Worm (Caenorhabditis elegans) whole organism, L1 larva: ENCODE results near the gene gpd-4.

Experiments used
- C16A3.4 ChIP-seq: fragments of 150-350 bp; optimal IDR thresholded peaks from 2 replicates; lab custom pipeline; 2014; ENCODE audit warnings: missing biosample characterization, missing genetic modification characterization
- C34B4.2 ChIP-seq: sonication (generic microtip); optimal IDR thresholded peaks from 2 replicates; lab custom pipeline; 2017; ENCODE audit warnings: mild to moderate bottlenecking, missing genetic modification characterization, missing compliant biosample characterization
- F16B12.6 ChIP-seq: fragments of 150-350 bp; optimal IDR thresholded peaks from 2 replicates; lab custom pipeline; 2014; ENCODE audit warnings: missing biosample characterization, missing genetic modification characterization
- Y116A8C.19 ChIP-seq: sonication (generic microtip); optimal IDR thresholded peaks from 2 replicates; lab custom pipeline; 2016; ENCODE audit warnings: missing compliant biosample characterization, missing genetic modification characterization, borderline replicate concordance
- alr-1 ChIP-seq: fragments of 200-800 bp; sonication (Bioruptor generic); optimal IDR thresholded peaks from 2 replicates; lab custom pipeline; 2018; ENCODE audit warnings: borderline replicate concordance, mild to moderate bottlenecking, missing genetic modification characterization, missing compliant biosample characterization
- blmp-1 ChIP-seq: fragments of 150-350 bp; optimal IDR thresholded peaks from 2 replicates; lab custom pipeline; 2014; ENCODE audit warnings: missing biosample characterization, missing genetic modification characterization
- ceh-8 ChIP-seq: fragments of 200-800 bp; sonication (Bioruptor generic); optimal IDR thresholded peaks from 2 replicates; lab custom pipeline; 2018; ENCODE audit warnings: mild to moderate bottlenecking, missing genetic modification characterization, moderate library complexity, missing compliant biosample characterization
- ceh-82 ChIP-seq, 3 experiments: fragments of 150-350 bp in 1 of 3; sonication (generic microtip) in 2 of 3; optimal IDR thresholded peaks; 2 replicates each; lab custom pipeline; 2014 to 2017; ENCODE audit warnings: missing biosample characterization in 3 of 3, missing genetic modification characterization in 3 of 3
- ceh-90 ChIP-seq: sonication (generic microtip); optimal IDR thresholded peaks from 2 replicates; lab custom pipeline; 2016; ENCODE audit warnings: missing genetic modification characterization, missing compliant biosample characterization
- ces-1 ChIP-seq: fragments of 150-350 bp; optimal IDR thresholded peaks from 2 replicates; lab custom pipeline; 2014; ENCODE audit warnings: missing biosample characterization, missing genetic modification reagents, missing genetic modification characterization
- dpl-1 ChIP-seq, 3 experiments: fragments of 150-350 bp in 2 of 3; sonication (generic microtip) in 1 of 3; optimal IDR thresholded peaks; 2 replicates each; lab custom pipeline; 2014 to 2017; ENCODE audit warnings: missing biosample characterization in 3 of 3, missing genetic modification characterization in 3 of 3, missing genetic modification reagents in 3 of 3
- dsc-1 ChIP-seq: sonication (generic microtip); optimal IDR thresholded peaks from 2 replicates; lab custom pipeline; 2016; ENCODE audit warnings: mild to moderate bottlenecking, missing genetic modification characterization, missing compliant biosample characterization
- efl-1 ChIP-seq, 4 experiments: fragments of 150-350 bp; optimal IDR thresholded peaks in 3 of 4; peaks in 1 of 4; 1 replicate in 1 of 4; 2 replicates in 3 of 4; lab custom pipeline; 2014; ENCODE audit warnings: missing biosample characterization in 2 of 4, missing genetic modification characterization in 2 of 4, missing genetic modification reagents in 2 of 4
- egl-13 ChIP-seq: sonication (generic microtip); optimal IDR thresholded peaks from 2 replicates; lab custom pipeline; 2016; ENCODE audit warnings: missing genotype, missing genetic modification reagents, missing genetic modification characterization, missing compliant biosample characterization
- elt-3 ChIP-seq, 6 experiments: fragments of 150-350 bp in 1 of 6; sonication (generic microtip); optimal IDR thresholded peaks; 2 replicates each; lab custom pipeline; 2017 to 2018; ENCODE audit warnings: missing biosample characterization in 6 of 6, missing genetic modification characterization in 6 of 6, inconsistent platforms in 1 of 6
- ets-5 ChIP-seq: fragments of 200-800 bp; sonication (Bioruptor generic); IDR thresholded peaks from 2 replicates; pipeline ENCODE4 v1.3.6; 2022; ENCODE audit warnings: missing genetic modification characterization, missing compliant biosample characterization
- fkh-10 ChIP-seq: sonication (generic microtip); optimal IDR thresholded peaks from 2 replicates; lab custom pipeline; 2017; ENCODE audit warnings: missing biosample characterization, missing genetic modification reagents, missing genetic modification characterization
- fos-1 ChIP-seq: fragments of 150-350 bp; optimal IDR thresholded peaks from 2 replicates; lab custom pipeline; 2014; ENCODE audit warnings: missing biosample characterization, missing genetic modification characterization
- grh-1 ChIP-seq: fragments of 200-800 bp; sonication (Bioruptor generic); IDR thresholded peaks from 2 replicates; pipeline ENCODE4 v1.3.6; 2022; ENCODE audit warnings: missing genetic modification reagents, missing genetic modification characterization, missing compliant biosample characterization
- hlh-17 ChIP-seq: fragments of 200-800 bp; sonication (Bioruptor generic); optimal IDR thresholded peaks from 2 replicates; lab custom pipeline; 2018; ENCODE audit warnings: missing genetic modification characterization, mild to moderate bottlenecking, missing compliant biosample characterization, moderate library complexity, borderline replicate concordance
- hlh-4 ChIP-seq: sonication (generic microtip); optimal IDR thresholded peaks from 2 replicates; lab custom pipeline; 2016; ENCODE audit warnings: mild to moderate bottlenecking, missing genetic modification characterization, missing compliant biosample characterization
- hpl-2 ChIP-seq: fragments of 150-350 bp; optimal IDR thresholded peaks from 2 replicates; lab custom pipeline; 2014; ENCODE audit warnings: missing biosample characterization, missing genetic modification reagents, missing genetic modification characterization
- irx-1 ChIP-seq: sonication (generic microtip); optimal IDR thresholded peaks from 2 replicates; lab custom pipeline; 2016; ENCODE audit warnings: missing genetic modification characterization, missing compliant biosample characterization
- isw-1 ChIP-seq: fragments of 200-800 bp; sonication (Bioruptor generic); IDR thresholded peaks from 2 replicates; pipeline ENCODE4 v1.3.6; 2022; ENCODE audit warnings: missing genetic modification characterization, missing compliant biosample characterization
- lin-13 ChIP-seq: fragments of 150-350 bp; optimal IDR thresholded peaks from 2 replicates; lab custom pipeline; 2014; ENCODE audit warnings: missing biosample characterization, missing genetic modification reagents, missing genetic modification characterization
- lin-15B ChIP-seq: fragments of 150-350 bp; sonication (generic microtip); optimal IDR thresholded peaks from 3 replicates; lab custom pipeline; 2014; ENCODE audit warnings: missing biosample characterization, missing genetic modification characterization
- lin-35 ChIP-seq, 2 experiments: fragments of 150-350 bp; optimal IDR thresholded peaks; 2 replicates each; lab custom pipeline; 2014; ENCODE audit warnings: missing biosample characterization in 2 of 2, missing genetic modification characterization in 2 of 2, missing genetic modification reagents in 2 of 2
- lin-39 ChIP-seq: fragments of 150-350 bp; optimal IDR thresholded peaks from 2 replicates; lab custom pipeline; 2014; ENCODE audit warnings: missing biosample characterization, missing genetic modification reagents, missing genetic modification characterization
- lir-3 ChIP-seq: sonication (generic microtip); optimal IDR thresholded peaks from 2 replicates; lab custom pipeline; 2016; ENCODE audit warnings: mild to moderate bottlenecking, missing genetic modification characterization, moderate library complexity, missing compliant biosample characterization; ENCODE audit not compliant: poor library complexity
- lsy-2 ChIP-seq, 2 experiments: fragments of 150-350 bp; optimal IDR thresholded peaks; 2 replicates each; lab custom pipeline; 2014; ENCODE audit warnings: missing biosample characterization in 2 of 2, missing genetic modification characterization in 2 of 2
- mep-1 ChIP-seq: fragments of 150-350 bp; optimal IDR thresholded peaks from 2 replicates; lab custom pipeline; 2014; ENCODE audit warnings: missing biosample characterization, missing genetic modification characterization
- nhr-12 ChIP-seq: sonication (generic microtip); optimal IDR thresholded peaks from 2 replicates; lab custom pipeline; 2017; ENCODE audit warnings: missing biosample characterization, missing genetic modification characterization
- nhr-237 ChIP-seq: fragments of 150-350 bp; optimal IDR thresholded peaks from 2 replicates; lab custom pipeline; 2014; ENCODE audit warnings: missing biosample characterization, missing genetic modification characterization
- nhr-47 ChIP-seq: sonication (generic microtip); optimal IDR thresholded peaks from 2 replicates; lab custom pipeline; 2016; ENCODE audit warnings: mild to moderate bottlenecking, missing genetic modification characterization, moderate library complexity, missing compliant biosample characterization
- nhr-76 ChIP-seq: sonication (generic microtip); optimal IDR thresholded peaks from 2 replicates; lab custom pipeline; 2017; ENCODE audit warnings: missing biosample characterization, missing genetic modification characterization
- nhr-77 ChIP-seq: fragments of 150-350 bp; optimal IDR thresholded peaks from 2 replicates; lab custom pipeline; 2014; ENCODE audit warnings: missing biosample characterization, missing genetic modification characterization
- nhr-85 ChIP-seq: sonication (generic microtip); peaks from one replicate; lab custom pipeline; 2016; ENCODE audit warnings: missing genetic modification characterization, inconsistent platforms, missing compliant biosample characterization
- pag-3 ChIP-seq: sonication (generic microtip); optimal IDR thresholded peaks from 2 replicates; lab custom pipeline; 2017; ENCODE audit warnings: missing genetic modification characterization, mild to moderate bottlenecking, missing compliant biosample characterization, antibody characterized with exemption, borderline replicate concordance; ENCODE audit not compliant: insufficient read depth
- sox-4 ChIP-seq: sonication (generic microtip); optimal IDR thresholded peaks from 2 replicates; lab custom pipeline; 2016; ENCODE audit warnings: missing genetic modification characterization, missing compliant biosample characterization
- sptf-1 ChIP-seq: fragments of 150-350 bp; optimal IDR thresholded peaks from 2 replicates; lab custom pipeline; 2014; ENCODE audit warnings: missing biosample characterization, missing genetic modification characterization
- sup-37 ChIP-seq: fragments of 200-800 bp; sonication (Bioruptor generic); optimal IDR thresholded peaks from 2 replicates; lab custom pipeline; 2018; ENCODE audit warnings: mild to moderate bottlenecking, missing genetic modification characterization, missing compliant biosample characterization
- swsn-7 ChIP-seq: sonication (generic microtip); optimal IDR thresholded peaks from 2 replicates; lab custom pipeline; 2016; ENCODE audit warnings: missing genetic modification characterization, missing compliant biosample characterization
- unc-130 ChIP-seq: fragments of 150-350 bp; optimal IDR thresholded peaks from 2 replicates; lab custom pipeline; 2017; ENCODE audit warnings: missing biosample characterization, missing genetic modification characterization, inconsistent platforms
- unc-62 ChIP-seq: fragments of 150-350 bp; optimal IDR thresholded peaks from 2 replicates; lab custom pipeline; 2014; ENCODE audit warnings: missing biosample characterization, missing genetic modification reagents, missing genetic modification characterization
- unc-86 ChIP-seq: sonication (generic microtip); optimal IDR thresholded peaks from 2 replicates; lab custom pipeline; 2016; ENCODE audit warnings: missing genetic modification characterization, missing compliant biosample characterization
- zag-1 ChIP-seq: fragments of 150-350 bp; optimal IDR thresholded peaks from 2 replicates; lab custom pipeline; 2014; ENCODE audit warnings: missing biosample characterization, missing genetic modification characterization
- ztf-11 ChIP-seq, 2 experiments: sonication (generic microtip); optimal IDR thresholded peaks; 2 replicates each; lab custom pipeline; 2016 to 2017; ENCODE audit warnings: missing genetic modification characterization in 2 of 2, missing biosample characterization in 1 of 2, missing compliant biosample characterization in 1 of 2
- ztf-4 ChIP-seq: fragments of 150-350 bp; optimal IDR thresholded peaks from 2 replicates; lab custom pipeline; 2014; ENCODE audit warnings: missing biosample characterization, missing genetic modification characterization

gpd-4 gene

ce11 chrII:10194605-10195004 lies 23.5 kb downstream of the gpd-4 start, which contains the start of gene srb-6:
TSS of gene srb-6 (plus strand) at chrII:10194905.
- TF ChIP-seq Y116A8C.19 = no peak
- TF ChIP-seq dpl-1 (GFP tag; optimal IDR thresholded peaks at IDR 0.05; lab: Kevin White, UChicago) = no peak
- TF ChIP-seq fos-1 (tag; lab: Kevin White, UChicago) = no peak
- no peak for TF ChIP-seq sup-37 (GFP tag; lab: Kevin White, UChicago)
- TF ChIP-seq hpl-2 (GFP tag; lab: Kevin White, UChicago) = no peak
- TF ChIP-seq dsc-1 (tag; lab: Kevin White, UChicago) = no peak
- TF ChIP-seq nhr-77 (tag; lab: Kevin White, UChicago) = no peak

- TF ChIP-seq unc-130 (tag; lab: Kevin White, UChicago) = no peak
- no peak for TF ChIP-seq alr-1
- TF ChIP-seq grh-1 (GFP tag; lab: Robert Waterston, UW) = no peak
- TF ChIP-seq nhr-85 (tag; lab: Kevin White, UChicago) = peak; percentile 49
- peak; percentile 32 for TF ChIP-seq ces-1 (GFP tag; lab: Kevin White, UChicago)
- no peak for TF ChIP-seq ceh-90 (tag; lab: Kevin White, UChicago)
- no peak for TF ChIP-seq mep-1 (tag; lab: Kevin White, UChicago)
- TF ChIP-seq nhr-12 (tag; lab: Kevin White, UChicago) = no peak
- TF ChIP-seq ets-5 (GFP tag; lab: Robert Waterston, UW) = no peak
- TF ChIP-seq C34B4.2 (tag; lab: Kevin White, UChicago) = no peak
- TF ChIP-seq lir-3 = peak; percentile 37
- TF ChIP-seq hlh-4 (tag; lab: Kevin White, UChicago) = no peak
- TF ChIP-seq efl-1 (optimal IDR thresholded peaks at IDR 0.05; lab: Kevin White, UChicago) = peak; percentile 83 to 94
- TF ChIP-seq efl-1 (GFP tag; optimal IDR thresholded peaks at IDR 0.05 in 1 of 2; lab: Kevin White, UChicago) = peak; percentile 80 to 97
- peak; percentile 75 for TF ChIP-seq fkh-10 (GFP tag; lab: Kevin White, UChicago)
- no peak for TF ChIP-seq F16B12.6 (tag; lab: Kevin White, UChicago)
- no peak for TF ChIP-seq sox-4
- peak in 1 of 3 experiments; percentile 66 for TF ChIP-seq ceh-82 (tag; optimal IDR thresholded peaks at IDR 0.05; lab: Kevin White, UChicago)
- TF ChIP-seq unc-62 (GFP tag; lab: Kevin White, UChicago) = no peak
- peak; percentile 67 for TF ChIP-seq C16A3.4
- no peak for TF ChIP-seq pag-3 (tag; lab: Kevin White, UChicago)
- TF ChIP-seq unc-86 (tag; lab: Kevin White, UChicago) = no peak
- TF ChIP-seq lsy-2 (tag; optimal IDR thresholded peaks at IDR 0.05; lab: Kevin White, UChicago) = peak; percentile 44 to 86
- TF ChIP-seq hpl-2 (GFP tag; lab: Kevin White, UChicago) = no peak
- no peak for TF ChIP-seq nhr-47 (tag; lab: Kevin White, UChicago)
- TF ChIP-seq sptf-1 (tag; lab: Kevin White, UChicago) = no peak
- TF ChIP-seq fos-1 (tag; lab: Kevin White, UChicago) = no peak
- TF ChIP-seq Y116A8C.19 = no peak
- no peak for TF ChIP-seq sup-37 (GFP tag; lab: Kevin White, UChicago)
- no peak for TF ChIP-seq irx-1 (tag; lab: Kevin White, UChicago)
- no peak for TF ChIP-seq zag-1
- no peak for TF ChIP-seq ztf-11 (tag; optimal IDR thresholded peaks at IDR 0.05; lab: Kevin White, UChicago)
- TF ChIP-seq lin-35 (GFP tag; optimal IDR thresholded peaks at IDR 0.05; lab: Kevin White, UChicago) = peak; percentile 77 to 92
- TF ChIP-seq ceh-8 (GFP tag; lab: Kevin White, UChicago) = no peak
- peak; percentile 20 for TF ChIP-seq swsn-7 (tag; lab: Kevin White, UChicago)
- TF ChIP-seq ztf-4 (tag; lab: Kevin White, UChicago) = no peak
- no peak for TF ChIP-seq isw-1 (GFP tag; lab: Robert Waterston, UW)
- TF ChIP-seq elt-3 (tag; optimal IDR thresholded peaks at IDR 0.05; lab: Kevin White, UChicago) = peak in 1 of 6 experiments; percentile 43
- TF ChIP-seq nhr-237 (tag; lab: Kevin White, UChicago) = no peak
- TF ChIP-seq hlh-17 (GFP tag; lab: Kevin White, UChicago) = no peak
- TF ChIP-seq blmp-1 (tag; lab: Kevin White, UChicago) = peak; percentile 51
- TF ChIP-seq lin-39 (tag; lab: Kevin White, UChicago) = no peak
- TF ChIP-seq lin-15B (tag; lab: Kevin White, UChicago) = peak; percentile 75
- no peak for TF ChIP-seq egl-13 (tag; lab: Kevin White, UChicago)
- no peak for TF ChIP-seq nhr-76 (tag; lab: Kevin White, UChicago)
- peak; percentile 80 to 90 (median 87) for TF ChIP-seq dpl-1 (GFP tag; optimal IDR thresholded peaks at IDR 0.05; lab: Kevin White, UChicago)
- TF ChIP-seq lin-13 (GFP tag; lab: Kevin White, UChicago) = peak; percentile 41
These were observed 26.1 kb downstream of the gpd-4 start, which contains the start of gene R05H5.3 for ce11 chrII:10197091-10197675. TSS of gene R05H5.3 (plus strand) at chrII:10197625.
